Worm (Caenorhabditis elegans) whole organism, L3 larva: ENCODE data around the gene ceh-99.

Experiments
- R02D3.7 ChIP-seq: fragments of 150-350 bp; optimal IDR thresholded peaks from 2 replicates; lab custom pipeline; 2014; ENCODE audit warnings: missing biosample characterization, missing genetic modification characterization
- ZK546.5 ChIP-seq: sonication (generic microtip); optimal IDR thresholded peaks from 2 replicates; lab custom pipeline; 2017; ENCODE audit warnings: missing biosample characterization, missing genetic modification characterization
- ceh-16 ChIP-seq: sonication (generic microtip); optimal IDR thresholded peaks from 2 replicates; lab custom pipeline; 2017; ENCODE audit warnings: missing biosample characterization, missing genetic modification characterization
- ceh-28 ChIP-seq: fragments of 150-350 bp; optimal IDR thresholded peaks from 2 replicates; lab custom pipeline; 2014; ENCODE audit warnings: missing biosample characterization, missing genetic modification reagents, missing genetic modification characterization
- ceh-82 ChIP-seq: fragments of 150-350 bp; optimal IDR thresholded peaks from 2 replicates; lab custom pipeline; 2014; ENCODE audit warnings: missing biosample characterization, missing genetic modification characterization
- daf-12 ChIP-seq: fragments of 150-350 bp; optimal IDR thresholded peaks from 2 replicates; lab custom pipeline; 2014; ENCODE audit warnings: missing biosample characterization, missing genetic modification reagents, missing genetic modification characterization
- egl-27 ChIP-seq: sonication (generic microtip); optimal IDR thresholded peaks from 4 replicates; lab custom pipeline; 2017; ENCODE audit warnings: missing biosample characterization, missing genetic modification reagents, missing genetic modification characterization
- egl-5 ChIP-seq: fragments of 150-350 bp; optimal IDR thresholded peaks from 2 replicates; lab custom pipeline; 2017; ENCODE audit warnings: missing biosample characterization, missing genetic modification reagents, missing genetic modification characterization, inconsistent platforms
- elt-2 ChIP-seq: sonication (generic microtip); optimal IDR thresholded peaks from 2 replicates; lab custom pipeline; 2016; ENCODE audit warnings: missing genetic modification reagents, mild to moderate bottlenecking, missing genetic modification characterization, missing compliant biosample characterization
- elt-3 ChIP-seq, 3 experiments: fragments of 150-350 bp in 1 of 3; sonication (generic microtip) in 2 of 3; optimal IDR thresholded peaks; 2 replicates in 2 of 3; 4 replicates in 1 of 3; lab custom pipeline; 2014 to 2017; ENCODE audit warnings: missing biosample characterization in 3 of 3, missing genetic modification characterization in 3 of 3
- eor-1 ChIP-seq, 2 experiments: fragments of 150-350 bp; optimal IDR thresholded peaks; 2 replicates each; lab custom pipeline; 2014 to 2018; ENCODE audit warnings: missing biosample characterization in 2 of 2, missing genetic modification characterization in 2 of 2
- fkh-10 ChIP-seq: sonication (generic microtip); optimal IDR thresholded peaks from 2 replicates; lab custom pipeline; 2017; ENCODE audit warnings: missing biosample characterization, missing genetic modification reagents, missing genetic modification characterization
- fos-1 ChIP-seq: fragments of 150-350 bp; optimal IDR thresholded peaks from 2 replicates; lab custom pipeline; 2014; ENCODE audit warnings: missing biosample characterization, missing genetic modification characterization
- hmg-11 ChIP-seq: sonication (generic microtip); optimal IDR thresholded peaks from 2 replicates; lab custom pipeline; 2016; ENCODE audit warnings: missing genetic modification characterization, missing compliant biosample characterization
- jun-1 ChIP-seq: fragments of 150-350 bp; optimal IDR thresholded peaks from 2 replicates; lab custom pipeline; 2014; ENCODE audit warnings: missing biosample characterization, missing genetic modification reagents, missing genetic modification characterization
- lin-15B ChIP-seq: fragments of 150-350 bp; optimal IDR thresholded peaks from 2 replicates; lab custom pipeline; 2014; ENCODE audit warnings: missing biosample characterization, missing genetic modification characterization
- lin-39 ChIP-seq: fragments of 150-350 bp; optimal IDR thresholded peaks from 2 replicates; lab custom pipeline; 2018; ENCODE audit warnings: missing biosample characterization, missing genetic modification reagents, missing genetic modification characterization
- mml-1 ChIP-seq: fragments of 150-350 bp; sonication (generic microtip); optimal IDR thresholded peaks from 3 replicates; lab custom pipeline; 2014; ENCODE audit warnings: missing biosample characterization, missing genetic modification characterization
- nhr-11 ChIP-seq: fragments of 150-350 bp; optimal IDR thresholded peaks from 2 replicates; lab custom pipeline; 2014; ENCODE audit warnings: missing biosample characterization, missing genetic modification characterization
- nhr-12 ChIP-seq: fragments of 150-350 bp; optimal IDR thresholded peaks from 2 replicates; lab custom pipeline; 2014; ENCODE audit warnings: missing biosample characterization, missing genetic modification characterization
- nhr-23 ChIP-seq: fragments of 150-350 bp; optimal IDR thresholded peaks from 2 replicates; lab custom pipeline; 2014; ENCODE audit warnings: missing biosample characterization, missing genetic modification reagents, missing genetic modification characterization
- nhr-25 ChIP-seq: sonication (generic microtip); optimal IDR thresholded peaks from 2 replicates; lab custom pipeline; 2017; ENCODE audit warnings: missing biosample characterization, missing genetic modification characterization
- nhr-28 ChIP-seq: fragments of 150-350 bp; optimal IDR thresholded peaks from 2 replicates; lab custom pipeline; 2014; ENCODE audit warnings: missing biosample characterization, missing genetic modification characterization
- nhr-43 ChIP-seq: sonication (generic microtip); optimal IDR thresholded peaks from 2 replicates; lab custom pipeline; 2016; ENCODE audit warnings: mild to moderate bottlenecking, missing genetic modification characterization, missing compliant biosample characterization; ENCODE audit not compliant: poor library complexity, severe bottlenecking
- nhr-67 ChIP-seq: fragments of 150-350 bp; optimal IDR thresholded peaks from 2 replicates; lab custom pipeline; 2014; ENCODE audit warnings: missing biosample characterization, missing genetic modification characterization
- nhr-76 ChIP-seq: fragments of 150-350 bp; sonication (generic microtip); optimal IDR thresholded peaks from 5 replicates; lab custom pipeline; 2014; ENCODE audit warnings: missing biosample characterization, missing genetic modification characterization
- nhr-77 ChIP-seq: fragments of 150-350 bp; optimal IDR thresholded peaks from 2 replicates; lab custom pipeline; 2014; ENCODE audit warnings: missing biosample characterization, missing genetic modification characterization
- pha-4 ChIP-seq: fragments of 150-350 bp; optimal IDR thresholded peaks from 2 replicates; lab custom pipeline; 2014; ENCODE audit warnings: missing biosample characterization, missing genetic modification reagents, missing genetic modification characterization
- pqm-1 ChIP-seq: fragments of 150-350 bp; optimal IDR thresholded peaks from 2 replicates; lab custom pipeline; 2017; ENCODE audit warnings: missing biosample characterization, missing genetic modification characterization, inconsistent platforms
- skn-1 ChIP-seq: fragments of 150-350 bp; optimal IDR thresholded peaks from 2 replicates; lab custom pipeline; 2014; ENCODE audit warnings: missing biosample characterization, missing genetic modification characterization
- snpc-4 ChIP-seq: fragments of 150-350 bp; optimal IDR thresholded peaks from 2 replicates; lab custom pipeline; 2014; ENCODE audit warnings: missing biosample characterization, missing genetic modification characterization
- unc-62 ChIP-seq: fragments of 150-350 bp; sonication (generic microtip); optimal IDR thresholded peaks from 4 replicates; lab custom pipeline; 2014; ENCODE audit warnings: missing biosample characterization, missing genetic modification reagents, missing genetic modification characterization
- zag-1 ChIP-seq: fragments of 150-350 bp; optimal IDR thresholded peaks from 2 replicates; lab custom pipeline; 2014; ENCODE audit warnings: missing biosample characterization, missing genetic modification characterization
- ztf-11 ChIP-seq: fragments of 150-350 bp; optimal IDR thresholded peaks from 2 replicates; lab custom pipeline; 2014; ENCODE audit warnings: missing biosample characterization, missing genetic modification characterization
- ztf-4 ChIP-seq: fragments of 150-350 bp; optimal IDR thresholded peaks from 2 replicates; lab custom pipeline; 2014; ENCODE audit warnings: missing biosample characterization, missing genetic modification characterization

ceh-99 gene

ce11 chrII:12496981-12497380 lies 22.8 kb upstream of the ceh-99 start, which contains the start of gene T21B4.3:
Gene T21B4.3, minus strand, starts transcription at chrII:12497081.
- TF ChIP-seq egl-27 (no peak), jun-1 (no peak), ztf-4 (no peak), skn-1 (tag; lab: Kevin White, UChicago) (no peak), pqm-1 (tag; lab: Kevin White, UChicago) (no peak), ztf-11 (tag; lab: Kevin White, UChicago) (no peak), nhr-67 (tag; lab: Kevin White, UChicago) (no peak), elt-3 (tag; optimal IDR thresholded peaks at IDR 0.05; lab: Kevin White, UChicago) (no peak), eor-1 (tag; optimal IDR thresholded peaks at IDR 0.05; lab: Kevin White, UChicago) (no peak), elt-2 (tag; lab: Kevin White, UChicago) (no peak), snpc-4 (tag; lab: Kevin White, UChicago) (no peak), nhr-12 (tag; lab: Kevin White, UChicago) (no peak), nhr-28 (tag; lab: Kevin White, UChicago) (no peak), ZK546.5 (tag; lab: Kevin White, UChicago) (no peak), fos-1 (no peak), R02D3.7 (tag; lab: Kevin White, UChicago) (no peak)

- peak; percentile 2 for TF ChIP-seq fkh-10 (GFP tag; lab: Kevin White, UChicago)
- no peak for TF ChIP-seq elt-2 (tag; lab: Kevin White, UChicago)
These were observed 19.8 kb upstream of the ceh-99 start for ce11 chrII:12499969-12500368.

- TF ChIP-seq ZK546.5 (tag; lab: Kevin White, UChicago) (no peak), lin-15B (tag; lab: Kevin White, UChicago) (no peak), ceh-82 (tag; lab: Kevin White, UChicago) (no peak), nhr-67 (tag; lab: Kevin White, UChicago) (no peak), ceh-28 (tag; lab: Kevin White, UChicago) (no peak), daf-12 (tag; lab: Kevin White, UChicago) (no peak), egl-5 (tag; lab: Kevin White, UChicago) (no peak), ztf-11 (tag; lab: Kevin White, UChicago) (no peak)
These were observed 17.0 kb upstream of the ceh-99 start, which contains the start of gene ador-1 for ce11 chrII:12502784-12503183. Gene ador-1, minus strand, starts transcription at chrII:12502884.

ce11 chrII:12506511-12506910 lies 13.3 kb upstream of the ceh-99 start:
- TF ChIP-seq nhr-25 (tag; lab: Kevin White, UChicago) (no peak), ZK546.5 (tag; lab: Kevin White, UChicago) (no peak), nhr-11 (tag; lab: Kevin White, UChicago) (peak; percentile 10), unc-62 (GFP tag; lab: Kevin White, UChicago) (no peak), pha-4 (tag; lab: Kevin White, UChicago) (no peak), fkh-10 (GFP tag; lab: Kevin White, UChicago) (no peak)

- TF ChIP-seq nhr-23 (tag; lab: Kevin White, UChicago) (no peak), R02D3.7 (tag; lab: Kevin White, UChicago) (no peak), daf-12 (tag; lab: Kevin White, UChicago) (no peak)
These were observed 12.7 kb upstream of the ceh-99 start, which contains the start of gene srh-68 for ce11 chrII:12507038-12507437. Gene srh-68, plus strand, starts transcription at chrII:12507338.

ce11 chrII:12508650-12509049 lies 11.1 kb upstream of the ceh-99 start, which contains the start of gene srh-67:
Gene srh-67, plus strand, starts transcription at chrII:12508950.
- TF ChIP-seq fkh-10 (GFP tag; lab: Kevin White, UChicago) (no peak), nhr-67 (tag; lab: Kevin White, UChicago) (no peak)

ce11 chrII:12511866-12512265 lies 7.9 kb upstream of the ceh-99 start, which contains the start of gene srh-73:
Gene srh-73, plus strand, starts transcription at chrII:12512166.
- no peak for TF ChIP-seq nhr-76 (tag; lab: Kevin White, UChicago)
- TF ChIP-seq nhr-43 (tag; lab: Kevin White, UChicago), result no peak
- TF ChIP-seq lin-39 (tag; lab: Kevin White, UChicago), result no peak
- TF ChIP-seq mml-1 (tag; lab: Kevin White, UChicago), result no peak
- no peak for TF ChIP-seq zag-1 (tag; lab: Kevin White, UChicago)
- no peak for TF ChIP-seq hmg-11
- TF ChIP-seq ceh-16 (tag; lab: Kevin White, UChicago), result no peak
- no peak for TF ChIP-seq nhr-11 (tag; lab: Kevin White, UChicago)
- TF ChIP-seq ztf-11 (tag; lab: Kevin White, UChicago), result no peak
- no peak for TF ChIP-seq snpc-4 (tag; lab: Kevin White, UChicago)
- TF ChIP-seq skn-1 (tag; lab: Kevin White, UChicago), result no peak
- TF ChIP-seq nhr-67 (tag; lab: Kevin White, UChicago), result no peak
- no peak for TF ChIP-seq jun-1
- TF ChIP-seq nhr-77 (tag; lab: Kevin White, UChicago), result no peak
- TF ChIP-seq egl-5 (tag; lab: Kevin White, UChicago), result no peak
- TF ChIP-seq eor-1 (tag; optimal IDR thresholded peaks at IDR 0.05; lab: Kevin White, UChicago), result no peak
- no peak for TF ChIP-seq pqm-1 (tag; lab: Kevin White, UChicago)
- no peak for TF ChIP-seq fkh-10 (GFP tag; lab: Kevin White, UChicago)
